Fruit fly (Drosophila melanogaster) whole organism, embryonic: ENCODE measurements around the gene GILT3.

Experiments used
- Abd-B ChIP-seq: fragments of 200-800 bp; sonication (Bioruptor generic); optimal IDR thresholded peaks from 2 replicates; lab custom pipeline; 2018; ENCODE audit warnings: missing biosample characterization, mild to moderate bottlenecking, missing genetic modification characterization, moderate library complexity
- Antp ChIP-seq: fragments of 200-800 bp; sonication (Bioruptor generic); optimal IDR thresholded peaks from 3 replicates; lab custom pipeline; 2016; ENCODE audit warnings: missing biosample characterization, missing genetic modification characterization
- BEAF-32 ChIP-seq: fragments of 200-800 bp; sonication (Bioruptor generic); optimal IDR thresholded peaks from 3 replicates; lab custom pipeline; 2017; ENCODE audit warnings: missing biosample characterization, missing genetic modification characterization, mild to moderate bottlenecking, moderate library complexity, missing genetic modification reagents
- CG10147 ChIP-seq: fragments of 200-800 bp; sonication (Bioruptor generic); optimal IDR thresholded peaks from 2 replicates; lab custom pipeline; 2019; ENCODE audit warnings: missing biosample characterization, mild to moderate bottlenecking, missing genetic modification characterization, moderate library complexity
- CG12155 ChIP-seq: fragments of 200-800 bp; sonication (Bioruptor generic); optimal IDR thresholded peaks from 3 replicates; lab custom pipeline; 2016; ENCODE audit warnings: missing biosample characterization, missing genetic modification characterization
- CG12659 ChIP-seq: fragments of 200-800 bp; sonication (Bioruptor generic); optimal IDR thresholded peaks from 3 replicates; lab custom pipeline; 2017; ENCODE audit warnings: mild to moderate bottlenecking, missing biosample characterization, missing genetic modification reagents, missing genetic modification characterization
- CG12769 ChIP-seq: fragments of 200-800 bp; sonication (Bioruptor generic); optimal IDR thresholded peaks from 2 replicates; lab custom pipeline; 2019; ENCODE audit warnings: missing biosample characterization, mild to moderate bottlenecking, missing genetic modification characterization, moderate library complexity
- CG13296 ChIP-seq: fragments of 200-800 bp; sonication (Bioruptor generic); optimal IDR thresholded peaks from 3 replicates; lab custom pipeline; 2018; ENCODE audit warnings: missing biosample characterization, mild to moderate bottlenecking, missing genetic modification characterization
- CG14710 ChIP-seq: fragments of 200-800 bp; sonication (Bioruptor generic); optimal IDR thresholded peaks from 3 replicates; lab custom pipeline; 2019; ENCODE audit warnings: missing biosample characterization, mild to moderate bottlenecking, missing genetic modification characterization, moderate library complexity
- CG15696 ChIP-seq: fragments of 200-800 bp; sonication (Bioruptor generic); optimal IDR thresholded peaks from 2 replicates; lab custom pipeline; 2019; ENCODE audit warnings: missing biosample characterization, mild to moderate bottlenecking, missing genetic modification characterization, moderate library complexity
- CG1603 ChIP-seq: fragments of 200-800 bp; sonication (Bioruptor generic); optimal IDR thresholded peaks from 2 replicates; lab custom pipeline; 2019; ENCODE audit warnings: missing biosample characterization, mild to moderate bottlenecking, missing genetic modification characterization, moderate library complexity
- CG17361 ChIP-seq: fragments of 200-800 bp; sonication (Bioruptor generic); IDR thresholded peaks from 3 replicates; pipeline ENCODE4 v1.3.6; 2022; ENCODE audit warnings: missing biosample characterization, missing genetic modification characterization
- CG17912 ChIP-seq: fragments of 200-800 bp; sonication (Bioruptor generic); optimal IDR thresholded peaks from 2 replicates; lab custom pipeline; 2018; ENCODE audit warnings: missing biosample characterization, mild to moderate bottlenecking, missing genetic modification characterization
- CG18619 ChIP-seq: fragments of 200-800 bp; sonication (Bioruptor generic); optimal IDR thresholded peaks from 3 replicates; lab custom pipeline; 2017; ENCODE audit warnings: missing biosample characterization, mild to moderate bottlenecking, missing genetic modification characterization
- CG2116 ChIP-seq: fragments of 200-800 bp; sonication (Bioruptor generic); optimal IDR thresholded peaks from 3 replicates; lab custom pipeline; 2018; ENCODE audit warnings: missing biosample characterization, mild to moderate bottlenecking, missing genetic modification characterization
- CG2199 ChIP-seq: fragments of 200-800 bp; sonication (Bioruptor generic); IDR thresholded peaks from 3 replicates; pipeline ENCODE4 v1.3.6; 2022; ENCODE audit warnings: missing biosample characterization, missing genetic modification characterization
- CG2712 ChIP-seq: fragments of 200-800 bp; optimal IDR thresholded peaks from 3 replicates; lab custom pipeline; 2019; ENCODE audit warnings: missing biosample characterization, mild to moderate bottlenecking, missing genetic modification characterization, moderate library complexity
- CG31441 ChIP-seq: fragments of 200-800 bp; sonication (Bioruptor generic); IDR thresholded peaks from 2 replicates; pipeline ENCODE4 v1.3.6; 2022; ENCODE audit warnings: missing biosample characterization, missing genetic modification characterization
- CG3281 ChIP-seq: fragments of 200-800 bp; sonication (Bioruptor generic); optimal IDR thresholded peaks from 3 replicates; lab custom pipeline; 2017; ENCODE audit warnings: missing biosample characterization, mild to moderate bottlenecking, missing genetic modification characterization
- CG3838 ChIP-seq: fragments of 200-800 bp; sonication (Bioruptor generic); optimal IDR thresholded peaks from 3 replicates; lab custom pipeline; 2016; ENCODE audit warnings: missing biosample characterization, missing genetic modification characterization
- CG3995 ChIP-seq: fragments of 200-800 bp; sonication (Bioruptor generic); optimal IDR thresholded peaks from 3 replicates; lab custom pipeline; 2016; ENCODE audit warnings: missing biosample characterization, missing genetic modification characterization
- CG4424 ChIP-seq: fragments of 200-800 bp; sonication (Bioruptor generic); optimal IDR thresholded peaks from 3 replicates; lab custom pipeline; 2016; ENCODE audit warnings: missing biosample characterization, missing genetic modification characterization
- CG6254 ChIP-seq: fragments of 200-800 bp; sonication (Bioruptor generic); optimal IDR thresholded peaks from 3 replicates; lab custom pipeline; 2017; ENCODE audit warnings: mild to moderate bottlenecking, missing biosample characterization, missing genetic modification reagents, missing genetic modification characterization
- CG8924 ChIP-seq: fragments of 200-800 bp; optimal IDR thresholded peaks from 3 replicates; lab custom pipeline; 2019; ENCODE audit warnings: missing biosample characterization, mild to moderate bottlenecking, missing genetic modification characterization, moderate library complexity
- CoRest ChIP-seq: fragments of 200-800 bp; sonication (Bioruptor generic); optimal IDR thresholded peaks from 3 replicates; lab custom pipeline; 2018; ENCODE audit warnings: missing biosample characterization, mild to moderate bottlenecking, missing genetic modification characterization, moderate library complexity
- Dip2 ChIP-seq: fragments of 200-800 bp; sonication (Bioruptor generic); IDR thresholded peaks from 2 replicates; pipeline ENCODE4 v1.3.6; 2022; ENCODE audit warnings: missing biosample characterization, missing genetic modification characterization
- Doc2 ChIP-seq: fragments of 200-800 bp; sonication (Bioruptor generic); IDR thresholded peaks from 2 replicates; pipeline ENCODE4 v1.3.6; 2022; ENCODE audit warnings: missing biosample characterization, missing genetic modification characterization
- HLH4C ChIP-seq: fragments of 200-800 bp; sonication (Bioruptor generic); IDR thresholded peaks from 3 replicates; pipeline ENCODE4 v1.3.6; 2022; ENCODE audit warnings: missing biosample characterization, missing genetic modification characterization; ENCODE audit not compliant: partially characterized antibody
- Hr3 ChIP-seq: fragments of 200-800 bp; sonication (Bioruptor generic); optimal IDR thresholded peaks from 3 replicates; lab custom pipeline; 2016; ENCODE audit warnings: missing biosample characterization, missing genetic modification characterization
- Hr51 ChIP-seq, 2 experiments: fragments of 200-800 bp; sonication (Bioruptor generic); optimal IDR thresholded peaks; 2 replicates in 1 of 2; 3 replicates in 1 of 2; lab custom pipeline; 2016 to 2018; ENCODE audit warnings: missing biosample characterization in 2 of 2, missing genetic modification characterization in 2 of 2, mild to moderate bottlenecking in 1 of 2, moderate library complexity in 1 of 2
- Meics ChIP-seq: fragments of 200-800 bp; sonication (Bioruptor generic); optimal IDR thresholded peaks from 2 replicates; lab custom pipeline; 2017; ENCODE audit warnings: missing biosample characterization, mild to moderate bottlenecking, missing genetic modification characterization
- abd-A ChIP-seq: fragments of 200-800 bp; sonication (Bioruptor generic); optimal IDR thresholded peaks from 3 replicates; lab custom pipeline; 2019; ENCODE audit warnings: missing biosample characterization, mild to moderate bottlenecking, missing genetic modification characterization, moderate library complexity
- cas ChIP-seq: fragments of 200-800 bp; sonication (Bioruptor generic); IDR thresholded peaks from 2 replicates; pipeline ENCODE4 v1.3.6; 2022; ENCODE audit warnings: missing biosample characterization, missing genetic modification characterization
- dan ChIP-seq: fragments of 200-800 bp; sonication (Bioruptor generic); IDR thresholded peaks from 2 replicates; pipeline ENCODE4 v1.3.6; 2022; ENCODE audit warnings: missing biosample characterization, missing genetic modification characterization
- dimm ChIP-seq: fragments of 200-800 bp; sonication (Bioruptor generic); IDR thresholded peaks from 2 replicates; pipeline ENCODE4 v1.3.6; 2022; ENCODE audit warnings: missing biosample characterization, missing genetic modification characterization
- fd3F ChIP-seq: fragments of 200-800 bp; sonication (Bioruptor generic); optimal IDR thresholded peaks from 2 replicates; lab custom pipeline; 2018; ENCODE audit warnings: missing biosample characterization, mild to moderate bottlenecking, missing genetic modification characterization, moderate library complexity
- gro ChIP-seq: fragments of 200-800 bp; sonication (Bioruptor generic); optimal IDR thresholded peaks from 2 replicates; lab custom pipeline; 2016; ENCODE audit warnings: missing biosample characterization, missing genetic modification characterization
- kay ChIP-seq: fragments of 200-800 bp; sonication (Bioruptor generic); optimal IDR thresholded peaks from 2 replicates; lab custom pipeline; 2016; ENCODE audit warnings: missing biosample characterization, missing genetic modification characterization
- ken ChIP-seq: fragments of 200-800 bp; sonication (Bioruptor generic); IDR thresholded peaks from 3 replicates; pipeline ENCODE4 v1.3.6; 2022; ENCODE audit warnings: missing biosample characterization, missing genetic modification characterization
- lab ChIP-seq: fragments of 200-800 bp; sonication (Bioruptor generic); optimal IDR thresholded peaks from 3 replicates; lab custom pipeline; 2017; ENCODE audit warnings: missing biosample characterization, missing genetic modification characterization, mild to moderate bottlenecking, moderate library complexity, missing genetic modification reagents
- lbe ChIP-seq: fragments of 200-800 bp; sonication (Bioruptor generic); optimal IDR thresholded peaks from 2 replicates; lab custom pipeline; 2016; ENCODE audit warnings: missing biosample characterization, mild to moderate bottlenecking, missing genetic modification characterization
- mam ChIP-seq: fragments of 200-800 bp; sonication (Bioruptor generic); optimal IDR thresholded peaks from 3 replicates; lab custom pipeline; 2016; ENCODE audit warnings: missing biosample characterization, missing genetic modification characterization
- onecut ChIP-seq: fragments of 200-800 bp; sonication (Bioruptor generic); IDR thresholded peaks from 2 replicates; pipeline ENCODE4 v1.3.6; 2022; ENCODE audit warnings: missing biosample characterization, missing genetic modification characterization
- pan ChIP-seq, 4 experiments: fragments of >200 bp in 3 of 4; fragments of 200-800 bp in 1 of 4; sonication (Bioruptor generic) in 1 of 4; optimal IDR thresholded peaks in 3 of 4; IDR thresholded peaks in 1 of 4; 2 replicates each; pipeline versions ENCODE4 v1.3.6 to Lab custom; 2017 to 2022; ENCODE audit warnings: missing biosample characterization in 2 of 4, missing genetic modification characterization in 2 of 4, mixed read lengths in 1 of 4
- peb ChIP-seq: fragments of 200-800 bp; sonication (Bioruptor generic); IDR thresholded peaks from 2 replicates; pipeline ENCODE4 v1.3.6; 2022; ENCODE audit warnings: missing biosample characterization, missing genetic modification characterization
- pita ChIP-seq: fragments of 200-800 bp; sonication (Bioruptor generic); optimal IDR thresholded peaks from 2 replicates; lab custom pipeline; 2017; ENCODE audit warnings: missing biosample characterization, mild to moderate bottlenecking, missing genetic modification characterization
- slbo ChIP-seq: fragments of 200-800 bp; sonication (Bioruptor generic); IDR thresholded peaks from 2 replicates; pipeline ENCODE4 v1.3.6; 2022; ENCODE audit warnings: missing biosample characterization, missing genetic modification characterization
- tap ChIP-seq: fragments of 200-800 bp; optimal IDR thresholded peaks from 3 replicates; lab custom pipeline; 2019; ENCODE audit warnings: missing biosample characterization, mild to moderate bottlenecking, missing genetic modification characterization, moderate library complexity
- vvl ChIP-seq: fragments of 200-800 bp; sonication (Bioruptor generic); IDR thresholded peaks from 2 replicates; pipeline ENCODE4 v1.3.6; 2022; ENCODE audit warnings: missing biosample characterization, missing genetic modification characterization

GILT3 gene

dm6 chr3R:23721936-23722335, 44.8 kb downstream of the GILT3 start (continued):
- TF ChIP-seq CG3995 (GFP tag; lab: Kevin White, UChicago) = peak; percentile 25
- TF ChIP-seq CG6254 (GFP tag; lab: Kevin White, UChicago) = no peak
- TF ChIP-seq pita (GFP tag; lab: Kevin White, UChicago) = peak; percentile 17
- TF ChIP-seq dan = no peak
- peak; percentile 64 for TF ChIP-seq CG15696 (tag; lab: Kevin White, UChicago)
- peak; percentile 2 for TF ChIP-seq BEAF-32
- TF ChIP-seq ken (GFP tag; lab: Robert Waterston, UW) = no peak
- TF ChIP-seq CG13296 (GFP tag; lab: Kevin White, UChicago) = peak; percentile 19
- peak; percentile 98 for TF ChIP-seq Dip2 (GFP tag; lab: Robert Waterston, UW)
- peak; percentile 2 for TF ChIP-seq CG18619 (GFP tag; lab: Kevin White, UChicago)
- peak; percentile 24 for TF ChIP-seq CG2116 (GFP tag; lab: Kevin White, UChicago)
- TF ChIP-seq CG2712 = peak; percentile 53
- TF ChIP-seq CG3838 (GFP tag; lab: Kevin White, UChicago) = no peak
- TF ChIP-seq CG12659 (GFP tag; lab: Kevin White, UChicago) = peak; percentile 61
- no peak for TF ChIP-seq gro (GFP tag; lab: Kevin White, UChicago)
- peak; percentile 40; the same call in 1 of the 2 replicates for TF ChIP-seq vvl (GFP tag; lab: Robert Waterston, UW)
- peak; percentile 78 for TF ChIP-seq Abd-B (GFP tag; lab: Kevin White, UChicago)
- TF ChIP-seq CG31441 (GFP tag; lab: Robert Waterston, UW) = 0 out of 2 replicates have a peak, but pooled peaks have one; percentile 13
- TF ChIP-seq lab (GFP tag; lab: Kevin White, UChicago) = peak; percentile 10
- peak; percentile 22 for TF ChIP-seq tap (tag; lab: Kevin White, UChicago)
- TF ChIP-seq peb (GFP tag; lab: Robert Waterston, UW) = no peak
- TF ChIP-seq cas (GFP tag; lab: Robert Waterston, UW) = no peak
- TF ChIP-seq CG12769 (tag; lab: Kevin White, UChicago) = peak; percentile 24
- TF ChIP-seq CG8924 = peak; percentile 12
- TF ChIP-seq Hr51 (GFP tag; optimal IDR thresholded peaks at IDR 0.05; lab: Kevin White, UChicago) = peak in 1 of 2 experiments; percentile 16
- no peak for TF ChIP-seq Doc2 (GFP tag; lab: Robert Waterston, UW)
- peak; percentile 15 for TF ChIP-seq lbe (GFP tag; lab: Kevin White, UChicago)
- TF ChIP-seq mam (GFP tag; lab: Kevin White, UChicago) = peak; percentile 19
- TF ChIP-seq fd3F (GFP tag; lab: Kevin White, UChicago) = peak; percentile 25
- peak; percentile 63 for TF ChIP-seq abd-A (tag; lab: Kevin White, UChicago)
- TF ChIP-seq Antp (GFP tag; lab: Kevin White, UChicago) = no peak
- peak; percentile 47 for TF ChIP-seq CG1603 (tag; lab: Kevin White, UChicago)
- TF ChIP-seq CG17361 (GFP tag; lab: Robert Waterston, UW) = peak; percentile 29; the same call in 1 of the 3 replicates
- TF ChIP-seq HLH4C = no peak
- peak; percentile 56 for TF ChIP-seq slbo (GFP tag; lab: Robert Waterston, UW)
- TF ChIP-seq CG12155 = peak; percentile 1
- TF ChIP-seq CG2199 (GFP tag; lab: Robert Waterston, UW) = peak; percentile 93
- no peak for TF ChIP-seq dimm (GFP tag; lab: Robert Waterston, UW)
- peak; percentile 8 for TF ChIP-seq kay (GFP tag; lab: Kevin White, UChicago)
- peak; percentile 7 for TF ChIP-seq Hr3 (GFP tag; lab: Kevin White, UChicago)
- TF ChIP-seq Meics (GFP tag; lab: Kevin White, UChicago) = peak; percentile 35
- TF ChIP-seq pan (optimal IDR thresholded peaks at IDR 0.05; lab: Kevin White, UChicago) = no peak
- peak in 1 of 2 experiments; percentile 27 for TF ChIP-seq pan (GFP tag; optimal IDR thresholded peaks at IDR 0.05 in 1 of 2, IDR thresholded peaks at IDR 0.05 in 1 of 2)
- peak; percentile 70 for TF ChIP-seq CoRest (tag; lab: Kevin White, UChicago)
- peak; percentile 22 for TF ChIP-seq CG4424 (GFP tag; lab: Kevin White, UChicago)
- peak; percentile 36 for TF ChIP-seq CG10147 (GFP tag; lab: Kevin White, UChicago)
- peak; percentile 55 for TF ChIP-seq CG17912 (GFP tag; lab: Kevin White, UChicago)
- peak; percentile 22; the same call in 1 of the 2 replicates for TF ChIP-seq onecut (GFP tag; lab: Robert Waterston, UW)
- TF ChIP-seq CG14710 (tag; lab: Kevin White, UChicago) = peak; percentile 14
- peak; percentile 2 for TF ChIP-seq CG3281 (GFP tag; lab: Kevin White, UChicago)
